Fruit fly (Drosophila melanogaster): Measurements from ENCODE around the gene Ipp.

- no peak for TF ChIP-seq tin (GFP tag; optimal IDR thresholded peaks at IDR 0.05)
- TF ChIP-seq E2f1 (GFP tag; IDR thresholded peaks at IDR 0.05), result no peak
- no peak for TF ChIP-seq Gsc (GFP tag; IDR thresholded peaks at IDR 0.05)
- TF ChIP-seq insv (GFP tag; optimal IDR thresholded peaks at IDR 0.05), result no peak
- no peak for TF ChIP-seq CTCF (GFP tag; optimal IDR thresholded peaks at IDR 0.05)
- no peak for TF ChIP-seq CrebB (tag; optimal IDR thresholded peaks at IDR 0.05)
- no peak for TF ChIP-seq CG14965 (GFP tag; optimal IDR thresholded peaks at IDR 0.05; ENCODE audit: borderline replicate concordance)
- no peak for TF ChIP-seq CG13123 (GFP tag; optimal IDR thresholded peaks at IDR 0.05)
- no peak for TF ChIP-seq grn (GFP tag; optimal IDR thresholded peaks at IDR 0.05)
- no peak for TF ChIP-seq YL-1 (GFP tag; optimal IDR thresholded peaks at IDR 0.05)
Measured at dm6 chr3R:13995426-13995825, 36.8 kb downstream of the Ipp start.
